Worm (Caenorhabditis elegans) whole organism, L1 larva: ENCODE measurements around the gene T10B10.8.

Experiments used
- ama-1 ChIP-seq: fragments of 150-350 bp; optimal IDR thresholded peaks from 2 replicates; lab custom pipeline; 2014
- grh-1 ChIP-seq: fragments of 200-800 bp; sonication (Bioruptor generic); IDR thresholded peaks from 2 replicates; pipeline ENCODE4 v1.3.6; 2022; ENCODE audit warnings: missing genetic modification reagents, missing genetic modification characterization, missing compliant biosample characterization
- lin-13 ChIP-seq: fragments of 150-350 bp; optimal IDR thresholded peaks from 2 replicates; lab custom pipeline; 2014; ENCODE audit warnings: missing biosample characterization, missing genetic modification reagents, missing genetic modification characterization
- nhr-237 ChIP-seq: fragments of 150-350 bp; optimal IDR thresholded peaks from 2 replicates; lab custom pipeline; 2014; ENCODE audit warnings: missing biosample characterization, missing genetic modification characterization
- nhr-84 ChIP-seq: sonication (generic microtip); optimal IDR thresholded peaks from 2 replicates; lab custom pipeline; 2017; ENCODE audit warnings: missing biosample characterization, missing genetic modification characterization
- swsn-7 ChIP-seq: sonication (generic microtip); optimal IDR thresholded peaks from 2 replicates; lab custom pipeline; 2016; ENCODE audit warnings: missing genetic modification characterization, missing compliant biosample characterization

DNA sequence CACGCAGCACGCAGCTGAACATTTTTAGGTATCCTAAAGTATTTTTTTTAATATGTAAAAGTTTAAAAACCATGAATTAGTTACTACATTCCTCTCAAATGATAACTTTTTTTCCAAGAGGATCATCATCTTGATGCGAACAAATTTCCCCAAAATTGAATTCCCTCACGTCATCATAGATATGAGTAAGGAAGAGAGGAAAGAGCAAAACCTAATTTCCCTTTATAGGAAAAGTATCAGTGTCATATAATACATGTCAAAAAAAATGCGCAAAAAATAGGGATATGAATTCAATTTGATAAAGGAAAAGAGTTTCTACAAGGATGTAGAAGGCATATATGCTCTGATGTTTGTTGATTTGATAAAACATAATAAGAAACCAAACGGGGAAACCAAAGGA is 34.1 kb upstream of the T10B10.8 start:
- TF ChIP-seq nhr-237 (tag; lab: Kevin White, UChicago) = no peak
- TF ChIP-seq swsn-7 (tag; lab: Kevin White, UChicago) = no peak
- no peak for TF ChIP-seq grh-1 (GFP tag; lab: Robert Waterston, UW)
- TF ChIP-seq nhr-84 (tag; lab: Kevin White, UChicago) = no peak
- no peak for TF ChIP-seq lin-13 (GFP tag; lab: Kevin White, UChicago)
- no peak for TF ChIP-seq ama-1 (lab: Kevin White, UChicago)
